Fruit fly (Drosophila melanogaster): Measurements from ENCODE around the gene ATPsynbetaL.

The ATPsynbetaL gene

dm6 chr3L:16100059-16100458 lies 2.4 kb downstream of the ATPsynbetaL start, which contains the start of gene IleRS-m:
Gene IleRS-m (plus strand): TSS chr3L:16100280.
- peak; percentile 90 for TF ChIP-seq Dp (GFP tag; optimal IDR thresholded peaks at IDR 0.05)
- TF ChIP-seq CG17385 (GFP tag; optimal IDR thresholded peaks at IDR 0.05), result peak; percentile 96
- no peak for TF ChIP-seq emc (GFP tag; optimal IDR thresholded peaks at IDR 0.05)
- 0 out of 4 replicates have a peak, but pooled peaks have one; percentile 11 for TF ChIP-seq Dll (GFP tag; IDR thresholded peaks at IDR 0.05; ENCODE audit: partially characterized antibody)
- TF ChIP-seq CG34224 (GFP tag; IDR thresholded peaks at IDR 0.05; ENCODE audit: partially characterized antibody), result 0 out of 3 replicates have a peak, but pooled peaks have one; percentile 27
- peak; percentile 39 for TF ChIP-seq pzg (GFP tag; optimal IDR thresholded peaks at IDR 0.05)
- TF ChIP-seq CG15514 (GFP tag; optimal IDR thresholded peaks at IDR 0.05), result peak; percentile 87
- TF ChIP-seq CG17802 (tag; optimal IDR thresholded peaks at IDR 0.05), result peak; percentile 99
- peak; percentile 20 for TF ChIP-seq MESR4 (GFP tag; optimal IDR thresholded peaks at IDR 0.05)
- peak; percentile 53 to 89 for TF ChIP-seq crp (GFP tag; optimal IDR thresholded peaks at IDR 0.05)
- no peak for TF ChIP-seq oc (tag; optimal IDR thresholded peaks at IDR 0.05)
- no peak for TF ChIP-seq Hr3 (GFP tag; optimal IDR thresholded peaks at IDR 0.05)
- peak; percentile 76 for TF ChIP-seq MBD-R2 (GFP tag; IDR thresholded peaks at IDR 0.05)
- peak; percentile 96 for TF ChIP-seq E2f2 (GFP tag; IDR thresholded peaks at IDR 0.05)
- no peak for TF ChIP-seq CG3838 (GFP tag; optimal IDR thresholded peaks at IDR 0.05)
- TF ChIP-seq CG9437 (GFP tag; optimal IDR thresholded peaks at IDR 0.05), result peak; percentile 98

dm6 chr3L:16105528-16105927 lies 7.9 kb downstream of the ATPsynbetaL start, which contains the start of the genes IntS9 and CG43295:
Gene IntS9 (minus strand): TSS chr3L:16105627.
Gene CG43295 (plus strand): TSS chr3L:16105852.
- TF ChIP-seq bowl (GFP tag; IDR thresholded peaks at IDR 0.05) (peak; percentile 36; the same call in 1 of the 2 replicates), Jarid2 (GFP tag; optimal IDR thresholded peaks at IDR 0.05) (no peak), Mes4 (GFP tag; optimal IDR thresholded peaks at IDR 0.05) (peak; percentile 82), Antp (GFP tag; optimal IDR thresholded peaks at IDR 0.05) (peak; percentile 89), CG2678 (tag; optimal IDR thresholded peaks at IDR 0.05) (no peak), TFAM (GFP tag; optimal IDR thresholded peaks at IDR 0.05) (no peak), CG4707 (GFP tag; optimal IDR thresholded peaks at IDR 0.05) (no peak), CG4282 (GFP tag; optimal IDR thresholded peaks at IDR 0.05) (peak; percentile 69), tgo (GFP tag; IDR thresholded peaks at IDR 0.05) (peak; percentile 80), Dad (GFP tag; optimal IDR thresholded peaks at IDR 0.05) (peak; percentile 76), hkb (optimal IDR thresholded peaks at IDR 0.05) (no peak), hkb (GFP tag; IDR thresholded peaks at IDR 0.05) (peak; percentile 89), Fer2 (tag; optimal IDR thresholded peaks at IDR 0.05) (no peak), Lim3 (GFP tag; IDR thresholded peaks at IDR 0.05) (no peak), CG9876 (GFP tag; optimal IDR thresholded peaks at IDR 0.05) (peak; percentile 68), sisA (GFP tag; IDR thresholded peaks at IDR 0.05) (peak; percentile 86), yki (optimal IDR thresholded peaks at IDR 0.05) (no peak), CG1603 (tag; optimal IDR thresholded peaks at IDR 0.05) (peak; percentile 92), HmgZ (tag; optimal IDR thresholded peaks at IDR 0.05) (peak; percentile 74), CG33557 (GFP tag; optimal IDR thresholded peaks at IDR 0.05) (peak; percentile 63), ato (GFP tag; IDR thresholded peaks at IDR 0.05; ENCODE audit: partially characterized antibody) (no peak), Sry-δ (GFP tag; optimal IDR thresholded peaks at IDR 0.05) (peak; percentile 61), CG12104 (GFP tag; optimal IDR thresholded peaks at IDR 0.05) (peak; percentile 44), CG9215 (GFP tag; IDR thresholded peaks at IDR 0.05) (peak; percentile 69), kni (GFP tag; optimal IDR thresholded peaks at IDR 0.05) (no peak), CG7372 (GFP tag; IDR thresholded peaks at IDR 0.05) (peak; percentile 75; the same call in 1 of the 2 replicates), Hand (GFP tag; optimal IDR thresholded peaks at IDR 0.05) (no peak), CG2712 (tag; optimal IDR thresholded peaks at IDR 0.05) (no peak), mld (GFP tag; IDR thresholded peaks at IDR 0.05; ENCODE audit: partially characterized antibody) (no peak), CG8359 (GFP tag; optimal IDR thresholded peaks at IDR 0.05; ENCODE audit: borderline replicate concordance) (peak; percentile 47), D19B (GFP tag; optimal IDR thresholded peaks at IDR 0.05) (no peak), CG7786 (GFP tag; optimal IDR thresholded peaks at IDR 0.05) (peak; percentile 85), gce (GFP tag; IDR thresholded peaks at IDR 0.05) (peak; percentile 83), pfk (GFP tag; optimal IDR thresholded peaks at IDR 0.05) (no peak)

Measured in whole organism, embryonic.